Fruit fly (Drosophila melanogaster) whole organism: ENCODE data around the gene MFS3.

Experiments used
- CG8478 ChIP-seq: fragments of >200 bp; optimal IDR thresholded peaks from 2 replicates; lab custom pipeline; 2018; ENCODE audit warnings: inconsistent platforms
- Dll ChIP-seq: fragments of >200 bp; optimal IDR thresholded peaks from 2 replicates; lab custom pipeline; 2017
- EcR ChIP-seq, 2 experiments: fragments of >200 bp; optimal IDR thresholded peaks; 2 replicates each; lab custom pipeline; 2017; ENCODE audit warnings: missing biosample characterization in 2 of 2, missing genetic modification characterization in 2 of 2, missing genetic modification reagents in 2 of 2
- pan ChIP-seq: fragments of >200 bp; optimal IDR thresholded peaks from 2 replicates; lab custom pipeline; 2017
- psq ChIP-seq: fragments of >200 bp; optimal IDR thresholded peaks from 2 replicates; lab custom pipeline; 2017
- usp ChIP-seq: fragments of >200 bp; optimal IDR thresholded peaks from 2 replicates; lab custom pipeline; 2017; ENCODE audit warnings: missing biosample characterization, missing genetic modification characterization, mixed read lengths

- TF ChIP-seq pan (lab: Kevin White, UChicago) = no peak
- no peak for TF ChIP-seq usp
- no peak for TF ChIP-seq Dll (lab: Kevin White, UChicago)
- no peak for TF ChIP-seq psq (lab: Kevin White, UChicago)
- TF ChIP-seq CG8478 = no peak
- TF ChIP-seq EcR (GFP tag; optimal IDR thresholded peaks at IDR 0.05; lab: Kevin White, UChicago) = no peak
These were observed 26.9 kb downstream of the MFS3 start, which contains the start of the genes CG31922 and Plap for dm6 chr2L:1169867-1170415.
